Worm (Caenorhabditis elegans): Measurements from ENCODE around the gene T25D10.1.
A peak's percentile ranks its signal among the peaks of the same experiment; 100 is the strongest.

The T25D10.1 gene

ce11 chrII:6373361-6373760 is 29.8 kb upstream of the T25D10.1 start:
- TF ChIP-seq tab-1 (GFP tag; IDR thresholded peaks at IDR 0.05) (no peak), ref-1 (GFP tag; conservative IDR thresholded peaks at IDR 0.05) (no peak), cog-1 (tag; optimal IDR thresholded peaks at IDR 0.05) (no peak), ztf-23 (GFP tag; IDR thresholded peaks at IDR 0.05) (no peak), klf-2 (GFP tag; conservative IDR thresholded peaks at IDR 0.05) (no peak), T22C8.4 (GFP tag; IDR thresholded peaks at IDR 0.05) (no peak), med-1 (GFP tag; optimal IDR thresholded peaks at IDR 0.05; ENCODE audit: insufficient read depth) (no peak), ztf-29 (GFP tag; IDR thresholded peaks at IDR 0.05) (no peak), flt-1 (GFP tag; IDR thresholded peaks at IDR 0.05) (no peak)

- TF ChIP-seq tab-1 (GFP tag; IDR thresholded peaks at IDR 0.05) (no peak), flt-1 (GFP tag; IDR thresholded peaks at IDR 0.05) (no peak)
Measured at ce11 chrII:6374646-6375045, 28.6 kb upstream of the T25D10.1 start.

DNA sequence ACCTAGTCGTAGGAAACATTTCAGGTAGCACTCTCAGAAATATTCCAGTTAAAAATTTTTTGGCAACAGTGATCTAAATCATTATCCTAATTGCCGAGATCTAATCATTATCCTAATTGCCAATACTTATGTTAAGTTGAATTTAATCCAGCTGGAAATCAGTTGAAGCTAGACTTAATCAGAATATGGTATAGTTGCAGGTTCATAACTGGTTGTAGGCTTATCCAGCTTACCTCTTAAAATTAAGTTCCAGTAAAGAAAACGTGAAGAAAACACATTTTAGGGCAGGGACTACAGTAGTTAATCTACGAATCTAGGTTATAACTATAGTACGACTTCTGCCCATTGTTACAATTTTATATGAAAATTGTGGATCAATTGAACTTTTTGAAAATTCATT is 26.5 kb upstream of the T25D10.1 start:
- TF ChIP-seq tab-1 (GFP tag; IDR thresholded peaks at IDR 0.05), result no peak
- no peak for TF ChIP-seq cog-1 (tag; optimal IDR thresholded peaks at IDR 0.05)
- TF ChIP-seq klf-2 (GFP tag; conservative IDR thresholded peaks at IDR 0.05), result no peak
- no peak for TF ChIP-seq T22C8.4 (GFP tag; IDR thresholded peaks at IDR 0.05)
- TF ChIP-seq flt-1 (GFP tag; IDR thresholded peaks at IDR 0.05), result no peak
- TF ChIP-seq ref-1 (GFP tag; conservative IDR thresholded peaks at IDR 0.05), result no peak
- TF ChIP-seq ztf-23 (GFP tag; IDR thresholded peaks at IDR 0.05), result no peak
- no peak for TF ChIP-seq med-1 (GFP tag; optimal IDR thresholded peaks at IDR 0.05; ENCODE audit: insufficient read depth)
- no peak for TF ChIP-seq ztf-29 (GFP tag; IDR thresholded peaks at IDR 0.05)

ce11 chrII:6377381-6377948 is 25.7 kb upstream of the T25D10.1 start:
- no peak for TF ChIP-seq cog-1 (tag; optimal IDR thresholded peaks at IDR 0.05)
- TF ChIP-seq klf-2 (GFP tag; conservative IDR thresholded peaks at IDR 0.05), result no peak
- TF ChIP-seq ref-1 (GFP tag; conservative IDR thresholded peaks at IDR 0.05), result no peak
- no peak for TF ChIP-seq tab-1 (GFP tag; IDR thresholded peaks at IDR 0.05)
- TF ChIP-seq ztf-23 (GFP tag; IDR thresholded peaks at IDR 0.05), result no peak
- TF ChIP-seq med-1 (GFP tag; optimal IDR thresholded peaks at IDR 0.05; ENCODE audit: insufficient read depth), result no peak
- TF ChIP-seq flt-1 (GFP tag; IDR thresholded peaks at IDR 0.05), result no peak
- no peak for TF ChIP-seq T22C8.4 (GFP tag; IDR thresholded peaks at IDR 0.05)
- no peak for TF ChIP-seq ztf-29 (GFP tag; IDR thresholded peaks at IDR 0.05)

DNA sequence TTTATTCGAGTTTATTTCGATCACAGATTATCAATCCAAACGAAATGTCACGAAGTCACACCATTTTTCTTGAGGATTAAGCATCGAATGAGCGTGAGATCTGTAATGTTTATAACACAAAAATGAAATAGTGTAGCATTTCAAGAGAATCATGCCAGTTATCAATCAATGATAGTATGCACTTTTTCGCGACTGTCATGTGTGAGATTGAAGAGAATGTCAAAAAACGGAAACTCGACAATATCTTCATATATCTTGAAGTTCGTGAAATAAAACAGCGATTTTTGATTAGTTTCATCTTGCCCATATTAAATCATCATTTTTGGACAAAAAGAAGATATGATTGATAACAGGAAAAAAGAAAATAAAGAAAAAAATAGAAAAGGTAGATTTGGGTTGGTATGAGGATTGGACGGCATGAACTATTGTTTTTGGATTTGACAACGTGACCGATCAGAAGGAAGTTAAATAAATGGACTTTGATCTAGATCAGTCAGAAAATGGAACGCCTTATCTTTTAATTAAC is 24.1 kb upstream of the T25D10.1 start:
- TF ChIP-seq med-1 (GFP tag; optimal IDR thresholded peaks at IDR 0.05; ENCODE audit: insufficient read depth), result no peak

ce11 chrII:6380866-6381265 is 22.3 kb upstream of the T25D10.1 start, which contains the start of gene F58F12.12:
TSS of gene F58F12.12 (plus strand) at chrII:6381166.
- TF ChIP-seq T22C8.4 (GFP tag; IDR thresholded peaks at IDR 0.05) (no peak), klf-2 (GFP tag; conservative IDR thresholded peaks at IDR 0.05) (no peak)

- TF ChIP-seq cog-1 (tag; optimal IDR thresholded peaks at IDR 0.05), result no peak
- peak; percentile 47; the same call in 1 of the 2 replicates for TF ChIP-seq flt-1 (GFP tag; IDR thresholded peaks at IDR 0.05)
Measured at ce11 chrII:6383183-6383695, 20.0 kb upstream of the T25D10.1 start, which contains the start of gene F58F12.1. TSS of gene F58F12.1 (plus strand) at chrII:6383645.

DNA sequence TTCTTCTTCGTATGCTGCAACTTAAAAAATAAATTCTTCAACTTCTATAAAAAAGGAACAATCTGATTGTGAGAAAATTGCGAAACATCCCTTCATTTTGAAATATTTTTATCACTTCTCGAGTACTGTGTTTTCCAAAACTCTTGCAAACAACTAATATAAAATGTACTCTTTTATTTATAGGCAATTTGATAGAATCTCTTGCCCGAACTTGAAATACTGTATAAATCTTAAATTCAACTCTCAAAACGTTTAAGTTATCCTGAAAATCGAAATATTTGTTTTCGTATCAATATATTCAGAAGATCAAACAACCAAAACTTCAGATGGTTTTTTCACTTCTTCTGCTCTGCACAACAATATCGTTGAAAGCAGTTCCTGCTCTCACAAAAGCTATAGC is 16.7 kb upstream of the T25D10.1 start, which contains the start of gene F58F12.4:
Gene F58F12.4 (plus strand): TSS at position 301 of the 400 bp plus-strand sequence.
- no peak for TF ChIP-seq T22C8.4 (GFP tag; IDR thresholded peaks at IDR 0.05)
- TF ChIP-seq klf-2 (GFP tag; conservative IDR thresholded peaks at IDR 0.05), result no peak
- TF ChIP-seq tab-1 (GFP tag; IDR thresholded peaks at IDR 0.05), result no peak
- TF ChIP-seq ztf-23 (GFP tag; IDR thresholded peaks at IDR 0.05), result no peak
- TF ChIP-seq cog-1 (tag; optimal IDR thresholded peaks at IDR 0.05), result no peak

DNA sequence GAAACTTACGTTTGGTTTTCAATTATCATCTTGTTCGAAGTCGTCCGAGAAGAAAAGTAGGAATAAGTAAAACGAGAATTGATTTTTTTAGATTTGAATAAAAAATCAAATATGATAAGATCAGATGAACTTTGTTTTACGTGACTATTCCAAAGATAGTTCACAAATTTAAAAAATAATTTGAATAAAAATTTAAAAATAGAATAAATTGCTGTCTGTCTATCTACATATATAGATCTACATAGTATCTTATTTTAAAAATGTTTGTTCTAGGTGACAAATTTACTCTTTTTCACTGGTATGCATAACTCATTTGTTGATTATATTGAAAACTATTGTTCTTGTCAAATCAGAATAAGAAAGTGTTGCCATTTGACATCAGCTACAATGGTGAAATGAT is 15.3 kb upstream of the T25D10.1 start, which contains the start of gene F58F12.2:
Gene F58F12.2 (minus strand): TSS at position 101 of the 400 bp plus-strand sequence.
- no peak for TF ChIP-seq med-1 (GFP tag; optimal IDR thresholded peaks at IDR 0.05; ENCODE audit: insufficient read depth)
- no peak for TF ChIP-seq cog-1 (tag; optimal IDR thresholded peaks at IDR 0.05)
- TF ChIP-seq T22C8.4 (GFP tag; IDR thresholded peaks at IDR 0.05), result no peak
- no peak for TF ChIP-seq ref-1 (GFP tag; conservative IDR thresholded peaks at IDR 0.05)
- no peak for TF ChIP-seq ztf-29 (GFP tag; IDR thresholded peaks at IDR 0.05)
- TF ChIP-seq klf-2 (GFP tag; conservative IDR thresholded peaks at IDR 0.05), result no peak
- TF ChIP-seq flt-1 (GFP tag; IDR thresholded peaks at IDR 0.05), result no peak
- TF ChIP-seq tab-1 (GFP tag; IDR thresholded peaks at IDR 0.05), result no peak
- no peak for TF ChIP-seq ztf-23 (GFP tag; IDR thresholded peaks at IDR 0.05)

DNA sequence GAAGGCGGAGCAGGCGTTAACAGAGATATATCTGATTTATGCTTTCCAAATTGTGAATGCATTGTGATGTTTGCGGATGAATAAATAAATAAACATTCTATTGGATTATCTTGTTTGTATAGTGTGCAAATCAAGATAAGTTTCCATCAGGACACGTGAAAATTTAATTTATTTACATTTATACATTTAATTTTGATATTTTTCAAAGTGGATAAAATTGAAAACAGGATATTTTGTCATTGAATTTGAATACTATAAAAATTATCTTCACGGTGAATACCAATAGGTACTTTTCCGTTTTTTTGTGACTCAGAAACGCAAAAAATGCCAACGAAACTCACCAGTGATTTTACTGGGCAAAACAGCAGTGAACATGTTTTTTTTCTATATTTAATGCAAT is 12.0 kb upstream of the T25D10.1 start, which contains the start of gene F58F12.3:
Gene F58F12.3 (minus strand): TSS at position 101 of the 400 bp plus-strand sequence.
- TF ChIP-seq klf-2 (GFP tag; conservative IDR thresholded peaks at IDR 0.05), result no peak
- TF ChIP-seq ref-1 (GFP tag; conservative IDR thresholded peaks at IDR 0.05), result no peak
- no peak for TF ChIP-seq T22C8.4 (GFP tag; IDR thresholded peaks at IDR 0.05)
- no peak for TF ChIP-seq tab-1 (GFP tag; IDR thresholded peaks at IDR 0.05)
- TF ChIP-seq flt-1 (GFP tag; IDR thresholded peaks at IDR 0.05), result no peak
- TF ChIP-seq ztf-23 (GFP tag; IDR thresholded peaks at IDR 0.05), result no peak
- TF ChIP-seq cog-1 (tag; optimal IDR thresholded peaks at IDR 0.05), result no peak
- no peak for TF ChIP-seq ztf-29 (GFP tag; IDR thresholded peaks at IDR 0.05)

- no peak for TF ChIP-seq T22C8.4 (GFP tag; IDR thresholded peaks at IDR 0.05)
- no peak for TF ChIP-seq cog-1 (tag; optimal IDR thresholded peaks at IDR 0.05)
- TF ChIP-seq ref-1 (GFP tag; conservative IDR thresholded peaks at IDR 0.05), result no peak
- TF ChIP-seq ztf-23 (GFP tag; IDR thresholded peaks at IDR 0.05), result no peak
- TF ChIP-seq flt-1 (GFP tag; IDR thresholded peaks at IDR 0.05), result no peak
- no peak for TF ChIP-seq ztf-29 (GFP tag; IDR thresholded peaks at IDR 0.05)
- no peak for TF ChIP-seq tab-1 (GFP tag; IDR thresholded peaks at IDR 0.05)
- TF ChIP-seq klf-2 (GFP tag; conservative IDR thresholded peaks at IDR 0.05), result no peak
- no peak for TF ChIP-seq med-1 (GFP tag; optimal IDR thresholded peaks at IDR 0.05; ENCODE audit: insufficient read depth)
Measured at ce11 chrII:6394037-6394436, 9.2 kb upstream of the T25D10.1 start.
